Worm (Caenorhabditis elegans) whole organism, midembryonic: ENCODE measurements around the gene abu-5.
"Not testable (repeated sequence)": the region's sequence is repeated elsewhere in the genome, so short reads cannot be mapped to it uniquely, and the experiment has no call there.

Experiments used
- T22C8.4 ChIP-seq: fragments of 200-800 bp; sonication (Bioruptor generic); IDR thresholded peaks from 2 replicates; pipeline ENCODE4 v1.3.6; 2022; ENCODE audit warnings: missing genetic modification characterization, missing compliant biosample characterization
- cog-1 ChIP-seq: sonication (generic microtip); optimal IDR thresholded peaks from 2 replicates; lab custom pipeline; 2016; ENCODE audit warnings: missing genetic modification characterization, missing compliant biosample characterization
- flt-1 ChIP-seq: fragments of 200-800 bp; sonication (Bioruptor generic); IDR thresholded peaks from 2 replicates; pipeline ENCODE4 v1.3.6; 2022; ENCODE audit warnings: missing genetic modification characterization, missing compliant biosample characterization
- klf-2 ChIP-seq: fragments of 200-800 bp; sonication (Bioruptor generic); conservative IDR thresholded peaks from 2 replicates; pipeline ENCODE4 v1.3.6; 2022; ENCODE audit warnings: missing genetic modification reagents, missing genetic modification characterization, missing compliant biosample characterization
- med-1 ChIP-seq: sonication (generic microtip); optimal IDR thresholded peaks from 2 replicates; lab custom pipeline; 2017; ENCODE audit warnings: missing genetic modification characterization, mild to moderate bottlenecking, missing compliant biosample characterization, antibody characterized with exemption, missing genetic modification reagents; ENCODE audit not compliant: insufficient read depth
- ref-1 ChIP-seq: fragments of 200-800 bp; sonication (Bioruptor generic); conservative IDR thresholded peaks from 2 replicates; pipeline ENCODE4 v1.3.6; 2022; ENCODE audit warnings: missing genetic modification reagents, missing genetic modification characterization, missing compliant biosample characterization
- tab-1 ChIP-seq: fragments of 200-800 bp; sonication (Bioruptor generic); IDR thresholded peaks from 2 replicates; pipeline ENCODE4 v1.3.6; 2022; ENCODE audit warnings: missing genetic modification characterization, missing compliant biosample characterization
- ztf-23 ChIP-seq: fragments of 200-800 bp; sonication (Bioruptor generic); IDR thresholded peaks from 2 replicates; pipeline ENCODE4 v1.3.6; 2022; ENCODE audit warnings: missing genetic modification reagents, missing genetic modification characterization, missing compliant biosample characterization
- ztf-29 ChIP-seq: fragments of 200-800 bp; sonication (Bioruptor generic); IDR thresholded peaks from 2 replicates; pipeline ENCODE4 v1.3.6; 2022; ENCODE audit warnings: missing genetic modification reagents, missing genetic modification characterization, missing compliant biosample characterization

Gene abu-5

DNA sequence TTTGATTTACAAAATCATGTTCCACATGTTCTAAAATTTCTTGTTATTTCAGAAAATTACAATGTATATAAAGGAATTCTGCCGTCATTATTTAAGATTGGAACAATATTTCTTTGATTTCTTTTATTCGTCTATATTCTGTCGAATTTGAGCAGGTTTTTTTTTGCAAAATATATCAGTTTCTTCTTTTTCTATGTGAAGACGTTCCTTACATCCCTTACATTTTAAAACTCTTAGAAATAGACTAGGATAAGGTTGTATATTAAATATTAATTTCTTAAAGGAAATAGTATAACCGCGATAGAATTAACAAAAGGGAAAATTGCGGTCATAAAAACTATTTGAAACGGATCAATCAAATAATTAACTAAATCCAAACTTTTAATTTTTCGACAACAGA, 1.6 kb upstream of the abu-5 start:
- TF ChIP-seq cog-1 (tag; lab: Kevin White, UChicago) (no peak), med-1 (GFP tag; lab: Kevin White, UChicago) (no peak), ztf-23 (GFP tag; lab: Robert Waterston, UW) (no peak), klf-2 (no peak), ref-1 (GFP tag; lab: Robert Waterston, UW) (no peak), flt-1 (no peak), tab-1 (GFP tag; lab: Robert Waterston, UW) (no peak), T22C8.4 (GFP tag; lab: Robert Waterston, UW) (no peak), ztf-29 (GFP tag; lab: Robert Waterston, UW) (no peak)

DNA sequence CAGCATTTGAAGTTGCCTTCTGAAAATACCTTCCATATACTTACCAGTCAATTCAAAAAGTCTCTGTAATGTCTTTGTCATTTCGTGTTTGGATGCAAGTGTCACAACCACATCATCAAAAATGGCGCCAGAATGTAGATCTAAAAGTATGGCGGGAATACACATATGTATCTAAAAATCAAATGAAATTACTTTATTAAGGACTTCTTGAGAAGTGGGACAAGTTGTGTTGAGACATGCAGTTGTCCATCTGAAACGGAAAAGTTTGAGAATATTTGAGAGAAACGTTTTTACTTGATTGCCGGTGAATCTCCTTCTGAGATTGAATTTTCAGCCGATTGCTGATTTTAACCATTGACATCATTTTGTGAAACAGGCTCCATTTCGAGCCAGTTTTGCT, 1.5 kb downstream of the abu-5 start:
- TF ChIP-seq tab-1 (GFP tag; lab: Robert Waterston, UW) (no peak), T22C8.4 (GFP tag; lab: Robert Waterston, UW) (no peak), flt-1 (no peak), ztf-29 (GFP tag; lab: Robert Waterston, UW) (no peak), klf-2 (no peak), cog-1 (tag; lab: Kevin White, UChicago) (no peak), med-1 (GFP tag; lab: Kevin White, UChicago) (no peak), ref-1 (GFP tag; lab: Robert Waterston, UW) (no peak), ztf-23 (GFP tag; lab: Robert Waterston, UW) (no peak)

DNA sequence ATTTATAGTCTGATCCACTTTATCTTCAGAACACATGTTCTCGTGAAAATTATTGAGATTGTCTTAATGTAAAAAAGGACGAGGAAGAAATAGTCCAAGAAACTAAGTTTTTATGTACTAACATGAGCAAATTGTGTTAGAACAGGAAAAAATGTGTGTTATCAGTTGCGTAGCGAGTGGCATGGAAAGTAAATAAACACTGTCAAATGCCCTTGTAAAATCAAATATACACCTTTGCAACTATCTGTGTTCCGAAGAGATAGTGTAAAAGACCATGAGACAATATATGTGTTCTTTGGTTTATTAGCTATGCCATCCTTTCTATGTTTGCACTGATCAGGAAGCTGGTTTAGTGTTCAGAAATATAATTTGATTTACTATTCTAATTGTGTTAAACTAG, 2.6 kb downstream of the abu-5 start:
- TF ChIP-seq tab-1 (GFP tag; lab: Robert Waterston, UW) (no peak), cog-1 (tag; lab: Kevin White, UChicago) (no peak)

DNA sequence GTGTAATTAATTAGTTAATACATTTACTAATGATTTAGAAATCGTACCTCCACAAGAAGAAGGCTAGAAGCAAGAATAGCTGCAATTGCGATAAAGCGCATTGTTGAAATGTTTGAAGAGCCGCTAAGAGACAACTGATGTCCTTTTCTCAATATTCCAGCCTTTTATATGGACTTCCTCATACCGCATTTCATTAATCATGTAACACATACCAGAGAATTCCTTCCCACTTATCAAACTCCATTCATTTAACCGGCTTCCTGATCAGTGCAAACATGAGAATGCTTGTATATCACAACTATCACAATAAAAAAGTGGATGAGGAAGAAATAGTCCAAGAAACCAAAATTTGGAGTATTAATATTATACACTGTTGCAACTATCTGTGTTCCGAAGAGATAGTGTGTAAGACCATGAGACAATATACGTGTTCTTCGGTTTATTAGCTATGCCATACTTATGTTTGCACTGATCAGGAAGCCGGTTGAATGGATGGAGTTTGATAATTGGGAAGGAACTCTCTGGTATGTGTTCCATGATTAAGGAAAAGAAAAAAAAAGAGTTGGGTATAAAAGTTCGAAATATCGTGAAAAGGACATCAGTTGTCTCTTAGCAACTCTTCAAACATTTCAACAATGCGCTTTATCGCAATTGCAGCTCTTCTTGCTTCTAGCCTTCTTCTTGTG, 4.6 kb downstream of the abu-5 start, which contains the start of the genes pqn-78 and pqn-79:
TSS of gene pqn-78 (minus strand) at position 101 of the 686 bp plus-strand sequence.
TSS of gene pqn-79 (plus strand) at position 636 of the 686 bp plus-strand sequence.
- TF ChIP-seq flt-1; ref-1 (GFP tag; lab: Robert Waterston, UW); T22C8.4 (GFP tag; lab: Robert Waterston, UW): not testable (repeated sequence)

DNA sequence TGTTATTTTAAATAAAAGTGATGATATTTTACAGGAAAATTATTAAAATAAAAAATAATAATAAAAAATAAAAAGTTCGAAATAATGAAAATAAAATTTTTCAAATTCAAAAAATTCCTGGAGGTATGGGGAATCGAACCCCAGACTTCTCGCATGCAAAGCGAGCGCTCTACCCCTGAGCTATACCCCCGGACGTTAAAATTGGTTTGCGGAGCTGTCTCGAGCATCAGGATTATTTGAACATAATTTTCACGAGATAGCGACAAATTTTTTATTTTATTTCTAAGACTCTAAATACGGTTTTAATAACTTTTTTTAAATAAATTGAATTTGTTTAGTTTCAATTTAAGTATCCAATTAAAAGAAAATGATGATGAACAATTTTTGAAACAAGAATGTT, 13.7 kb downstream of the abu-5 start:
- TF ChIP-seq ref-1 (GFP tag; lab: Robert Waterston, UW) (no peak), ztf-29 (GFP tag; lab: Robert Waterston, UW) (no peak), tab-1 (GFP tag; lab: Robert Waterston, UW) (no peak), flt-1 (no peak), med-1 (GFP tag; lab: Kevin White, UChicago) (no peak), ztf-23 (GFP tag; lab: Robert Waterston, UW) (no peak), cog-1 (tag; lab: Kevin White, UChicago) (no peak)

DNA sequence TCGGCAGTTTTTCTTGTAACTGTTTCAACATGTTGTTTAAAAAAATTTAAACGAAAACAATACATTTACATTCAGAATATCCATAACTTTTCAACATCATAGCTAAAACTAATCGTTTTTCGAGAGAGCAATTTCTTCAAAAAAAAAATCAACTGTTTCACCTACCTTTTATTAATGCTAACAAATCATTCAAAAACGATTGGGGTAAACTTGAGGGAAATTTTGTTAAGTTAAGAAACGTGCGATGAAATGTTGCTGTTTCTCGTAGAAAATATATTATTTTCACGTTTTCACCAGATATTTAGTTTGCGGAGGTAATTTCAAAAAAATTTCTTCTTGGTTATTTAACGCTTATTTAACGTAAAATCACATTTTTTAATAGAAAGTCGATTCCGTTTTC, 15.9 kb downstream of the abu-5 start:
- no peak for TF ChIP-seq cog-1 (tag; lab: Kevin White, UChicago)
- no peak for TF ChIP-seq ztf-29 (GFP tag; lab: Robert Waterston, UW)
- no peak for TF ChIP-seq klf-2
- TF ChIP-seq ztf-23 (GFP tag; lab: Robert Waterston, UW), result no peak
- no peak for TF ChIP-seq ref-1 (GFP tag; lab: Robert Waterston, UW)
- no peak for TF ChIP-seq T22C8.4 (GFP tag; lab: Robert Waterston, UW)
- no peak for TF ChIP-seq med-1 (GFP tag; lab: Kevin White, UChicago)

DNA sequence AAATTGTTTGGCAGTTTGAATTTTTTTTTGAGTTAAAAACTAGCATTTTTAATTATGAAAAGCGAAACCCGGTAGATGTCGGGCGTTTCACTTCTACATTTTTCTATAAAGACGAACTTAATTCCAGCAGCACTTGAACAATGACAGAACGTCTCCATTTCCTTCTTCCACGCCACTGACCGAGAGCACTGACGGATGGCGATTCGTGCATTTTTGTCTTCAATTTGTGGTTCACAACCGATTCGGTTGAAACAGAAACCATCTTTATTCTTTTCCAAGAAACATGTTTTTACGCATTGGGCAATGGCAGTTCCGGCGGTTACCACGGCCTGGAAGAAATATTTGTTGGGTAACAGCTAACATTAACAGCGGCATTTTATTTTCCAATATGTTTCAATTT, 22.6 kb downstream of the abu-5 start:
- no peak for TF ChIP-seq ref-1 (GFP tag; lab: Robert Waterston, UW)
- TF ChIP-seq klf-2, result no peak
- no peak for TF ChIP-seq flt-1
- no peak for TF ChIP-seq cog-1 (tag; lab: Kevin White, UChicago)
- no peak for TF ChIP-seq med-1 (GFP tag; lab: Kevin White, UChicago)
- no peak for TF ChIP-seq ztf-29 (GFP tag; lab: Robert Waterston, UW)
- TF ChIP-seq T22C8.4 (GFP tag; lab: Robert Waterston, UW), result no peak

DNA sequence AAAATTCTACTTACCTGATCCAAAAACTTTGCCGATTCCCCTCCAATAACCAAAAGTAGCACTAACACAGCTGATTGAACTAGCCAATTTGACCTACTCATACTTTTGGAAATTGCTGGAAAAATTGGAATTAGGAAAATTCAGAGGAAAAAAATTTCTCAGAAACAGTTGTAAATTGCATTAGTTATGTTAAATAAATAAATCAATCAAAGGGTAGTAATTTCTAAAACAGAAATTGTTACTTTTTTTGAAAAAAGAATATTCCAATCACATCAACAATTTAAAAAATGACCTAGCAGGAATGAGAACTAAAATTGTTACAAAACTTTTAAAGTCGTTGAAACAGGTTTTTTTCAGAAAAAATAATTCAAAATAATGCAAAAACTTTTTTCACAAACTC, 26.5 kb downstream of the abu-5 start, which contains the start of gene Y105C5A.8:
TSS of gene Y105C5A.8 (minus strand) at position 101 of the 400 bp plus-strand sequence.
- no peak for TF ChIP-seq klf-2
- TF ChIP-seq med-1 (GFP tag; lab: Kevin White, UChicago), result no peak
- TF ChIP-seq ztf-29 (GFP tag; lab: Robert Waterston, UW), result no peak
- TF ChIP-seq ztf-23 (GFP tag; lab: Robert Waterston, UW), result no peak
- no peak for TF ChIP-seq T22C8.4 (GFP tag; lab: Robert Waterston, UW)
- no peak for TF ChIP-seq cog-1 (tag; lab: Kevin White, UChicago)

DNA sequence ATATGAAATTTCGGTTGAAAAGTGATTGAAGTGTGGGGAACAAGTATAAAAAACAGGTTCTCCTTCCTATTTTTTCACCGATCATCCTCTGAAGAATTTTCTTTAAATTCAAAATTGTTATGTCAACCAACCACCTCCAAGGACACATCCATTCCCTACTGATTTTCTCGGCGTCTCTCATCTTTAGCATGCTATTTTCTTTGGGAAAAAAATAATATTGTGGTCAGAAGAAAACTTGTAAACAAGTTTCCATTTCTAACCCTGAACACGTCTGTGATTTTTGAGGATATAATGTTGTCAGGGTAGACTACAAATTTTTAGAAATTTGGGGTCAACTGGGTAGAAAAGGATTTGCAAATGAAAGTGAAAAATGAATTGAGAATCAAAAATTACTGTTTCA, 27.2 kb downstream of the abu-5 start:
- TF ChIP-seq flt-1 (no peak), ref-1 (GFP tag; lab: Robert Waterston, UW) (no peak), tab-1 (GFP tag; lab: Robert Waterston, UW) (no peak), T22C8.4 (GFP tag; lab: Robert Waterston, UW) (no peak), klf-2 (no peak), cog-1 (tag; lab: Kevin White, UChicago) (no peak), ztf-23 (GFP tag; lab: Robert Waterston, UW) (no peak), ztf-29 (GFP tag; lab: Robert Waterston, UW) (no peak), med-1 (GFP tag; lab: Kevin White, UChicago) (no peak)

DNA sequence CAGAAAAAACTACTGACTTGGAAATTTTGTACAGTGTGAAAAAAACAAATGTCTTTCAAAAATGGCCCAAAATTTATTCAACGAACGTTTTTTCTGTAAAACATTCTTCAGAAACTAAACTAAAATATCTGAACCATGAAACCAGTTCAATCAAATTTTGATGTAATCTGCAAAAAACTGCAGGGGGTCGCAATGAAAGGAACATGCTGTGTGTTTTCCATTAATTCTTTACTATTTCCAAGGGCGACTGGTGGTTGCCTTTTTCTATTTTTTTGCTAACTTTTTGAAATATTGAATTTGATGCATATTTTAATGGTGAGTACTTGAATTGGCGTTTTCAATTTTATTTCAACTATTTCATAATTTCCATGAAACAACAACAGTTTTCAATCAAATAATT, 40.7 kb downstream of the abu-5 start, which contains the start of gene Y105C5A.9:
TSS of gene Y105C5A.9 (plus strand) at position 301 of the 400 bp plus-strand sequence.
- TF ChIP-seq tab-1 (GFP tag; lab: Robert Waterston, UW) (no peak), ztf-29 (GFP tag; lab: Robert Waterston, UW) (no peak), cog-1 (tag; lab: Kevin White, UChicago) (no peak), med-1 (GFP tag; lab: Kevin White, UChicago) (no peak), T22C8.4 (GFP tag; lab: Robert Waterston, UW) (no peak), ref-1 (GFP tag; lab: Robert Waterston, UW) (no peak), ztf-23 (GFP tag; lab: Robert Waterston, UW) (no peak), flt-1 (no peak), klf-2 (no peak)
